Worm (Caenorhabditis elegans) whole organism, L3 larva: ENCODE results near the gene H20E11.2.
A peak's percentile ranks its signal among the peaks of the same experiment; 100 is the strongest.

ENCODE experiments used
- R02D3.7 ChIP-seq: fragments of 150-350 bp; optimal IDR thresholded peaks from 2 replicates; lab custom pipeline; 2014; ENCODE audit warnings: missing biosample characterization, missing genetic modification characterization
- ZK546.5 ChIP-seq: sonication (generic microtip); optimal IDR thresholded peaks from 2 replicates; lab custom pipeline; 2017; ENCODE audit warnings: missing biosample characterization, missing genetic modification characterization
- aly-2 ChIP-seq: fragments of 150-350 bp; optimal IDR thresholded peaks from 2 replicates; lab custom pipeline; 2014; ENCODE audit warnings: missing biosample characterization, missing genetic modification characterization
- ceh-28 ChIP-seq: fragments of 150-350 bp; optimal IDR thresholded peaks from 2 replicates; lab custom pipeline; 2014; ENCODE audit warnings: missing biosample characterization, missing genetic modification reagents, missing genetic modification characterization
- ceh-82 ChIP-seq: fragments of 150-350 bp; optimal IDR thresholded peaks from 2 replicates; lab custom pipeline; 2014; ENCODE audit warnings: missing biosample characterization, missing genetic modification characterization
- ceh-9 ChIP-seq: sonication (generic microtip); optimal IDR thresholded peaks from 2 replicates; lab custom pipeline; 2018; ENCODE audit warnings: missing biosample characterization, missing genetic modification characterization
- daf-12 ChIP-seq: fragments of 150-350 bp; optimal IDR thresholded peaks from 2 replicates; lab custom pipeline; 2014; ENCODE audit warnings: missing biosample characterization, missing genetic modification reagents, missing genetic modification characterization
- egl-27 ChIP-seq: sonication (generic microtip); optimal IDR thresholded peaks from 4 replicates; lab custom pipeline; 2017; ENCODE audit warnings: missing biosample characterization, missing genetic modification reagents, missing genetic modification characterization
- egl-5 ChIP-seq: fragments of 150-350 bp; optimal IDR thresholded peaks from 2 replicates; lab custom pipeline; 2017; ENCODE audit warnings: missing biosample characterization, missing genetic modification reagents, missing genetic modification characterization, inconsistent platforms
- elt-2 ChIP-seq: sonication (generic microtip); optimal IDR thresholded peaks from 2 replicates; lab custom pipeline; 2016; ENCODE audit warnings: missing genetic modification reagents, mild to moderate bottlenecking, missing genetic modification characterization, missing compliant biosample characterization
- elt-3 ChIP-seq, 3 experiments: fragments of 150-350 bp in 1 of 3; sonication (generic microtip) in 2 of 3; optimal IDR thresholded peaks; 2 replicates in 2 of 3; 4 replicates in 1 of 3; lab custom pipeline; 2014 to 2017; ENCODE audit warnings: missing biosample characterization in 3 of 3, missing genetic modification characterization in 3 of 3
- fkh-10 ChIP-seq: sonication (generic microtip); optimal IDR thresholded peaks from 2 replicates; lab custom pipeline; 2017; ENCODE audit warnings: missing biosample characterization, missing genetic modification reagents, missing genetic modification characterization
- fkh-2 ChIP-seq: fragments of 150-350 bp; optimal IDR thresholded peaks from 2 replicates; lab custom pipeline; 2014; ENCODE audit warnings: missing biosample characterization, missing genetic modification reagents, missing genetic modification characterization
- jun-1 ChIP-seq: fragments of 150-350 bp; optimal IDR thresholded peaks from 2 replicates; lab custom pipeline; 2014; ENCODE audit warnings: missing biosample characterization, missing genetic modification reagents, missing genetic modification characterization
- lin-39 ChIP-seq: fragments of 150-350 bp; optimal IDR thresholded peaks from 2 replicates; lab custom pipeline; 2018; ENCODE audit warnings: missing biosample characterization, missing genetic modification reagents, missing genetic modification characterization
- lsy-12 ChIP-seq: sonication (generic microtip); optimal IDR thresholded peaks from 2 replicates; lab custom pipeline; 2016; ENCODE audit warnings: mild to moderate bottlenecking, missing genetic modification characterization, missing compliant biosample characterization
- mdl-1 ChIP-seq: fragments of 150-350 bp; optimal IDR thresholded peaks from 2 replicates; lab custom pipeline; 2014; ENCODE audit warnings: missing biosample characterization, missing genetic modification characterization
- mml-1 ChIP-seq: fragments of 150-350 bp; sonication (generic microtip); optimal IDR thresholded peaks from 3 replicates; lab custom pipeline; 2014; ENCODE audit warnings: missing biosample characterization, missing genetic modification characterization
- nfya-1 ChIP-seq: sonication (generic microtip); optimal IDR thresholded peaks from 2 replicates; lab custom pipeline; 2017; ENCODE audit warnings: missing genetic modification characterization, mild to moderate bottlenecking, missing compliant biosample characterization, antibody characterized with exemption, moderate library complexity; ENCODE audit not compliant: insufficient read depth
- nhr-12 ChIP-seq: fragments of 150-350 bp; optimal IDR thresholded peaks from 2 replicates; lab custom pipeline; 2014; ENCODE audit warnings: missing biosample characterization, missing genetic modification characterization
- nhr-237 ChIP-seq: fragments of 150-350 bp; optimal IDR thresholded peaks from 2 replicates; lab custom pipeline; 2014; ENCODE audit warnings: missing biosample characterization, missing genetic modification characterization
- nhr-25 ChIP-seq: sonication (generic microtip); optimal IDR thresholded peaks from 2 replicates; lab custom pipeline; 2017; ENCODE audit warnings: missing biosample characterization, missing genetic modification characterization
- nhr-43 ChIP-seq: sonication (generic microtip); optimal IDR thresholded peaks from 2 replicates; lab custom pipeline; 2016; ENCODE audit warnings: mild to moderate bottlenecking, missing genetic modification characterization, missing compliant biosample characterization; ENCODE audit not compliant: poor library complexity, severe bottlenecking
- nhr-77 ChIP-seq: fragments of 150-350 bp; optimal IDR thresholded peaks from 2 replicates; lab custom pipeline; 2014; ENCODE audit warnings: missing biosample characterization, missing genetic modification characterization
- pqm-1 ChIP-seq: fragments of 150-350 bp; optimal IDR thresholded peaks from 2 replicates; lab custom pipeline; 2017; ENCODE audit warnings: missing biosample characterization, missing genetic modification characterization, inconsistent platforms
- sea-2 ChIP-seq: fragments of 150-350 bp; sonication (generic microtip); optimal IDR thresholded peaks from 4 replicates; lab custom pipeline; 2014; ENCODE audit warnings: missing biosample characterization, missing genetic modification reagents, missing genetic modification characterization
- skn-1 ChIP-seq: fragments of 150-350 bp; optimal IDR thresholded peaks from 2 replicates; lab custom pipeline; 2014; ENCODE audit warnings: missing biosample characterization, missing genetic modification characterization
- snpc-4 ChIP-seq: fragments of 150-350 bp; optimal IDR thresholded peaks from 2 replicates; lab custom pipeline; 2014; ENCODE audit warnings: missing biosample characterization, missing genetic modification characterization
- tbx-2 ChIP-seq: sonication (generic microtip); optimal IDR thresholded peaks from 2 replicates; lab custom pipeline; 2016; ENCODE audit warnings: mild to moderate bottlenecking, missing genetic modification characterization, missing compliant biosample characterization
- unc-39 ChIP-seq: sonication (generic microtip); optimal IDR thresholded peaks from 4 replicates; lab custom pipeline; 2017; ENCODE audit warnings: missing biosample characterization, missing genetic modification characterization
- unc-62 ChIP-seq: fragments of 150-350 bp; sonication (generic microtip); optimal IDR thresholded peaks from 4 replicates; lab custom pipeline; 2014; ENCODE audit warnings: missing biosample characterization, missing genetic modification reagents, missing genetic modification characterization
- ztf-11 ChIP-seq: fragments of 150-350 bp; optimal IDR thresholded peaks from 2 replicates; lab custom pipeline; 2014; ENCODE audit warnings: missing biosample characterization, missing genetic modification characterization
- ztf-4 ChIP-seq: fragments of 150-350 bp; optimal IDR thresholded peaks from 2 replicates; lab custom pipeline; 2014; ENCODE audit warnings: missing biosample characterization, missing genetic modification characterization

Gene H20E11.2

ce11 chrIV:6792380-6793309 lies 34.9 kb upstream of the H20E11.2 start:
- TF ChIP-seq nhr-77 (tag; lab: Kevin White, UChicago) (peak; percentile 8), fkh-2 (tag; lab: Kevin White, UChicago) (no peak), nhr-43 (peak; percentile 31), lsy-12 (tag; lab: Kevin White, UChicago) (no peak), ztf-11 (tag; lab: Kevin White, UChicago) (no peak), jun-1 (peak; percentile 16), elt-2 (peak; percentile 15), nhr-12 (no peak), snpc-4 (tag; lab: Kevin White, UChicago) (peak; percentile 33), pqm-1 (tag; lab: Kevin White, UChicago) (no peak), mdl-1 (no peak), elt-3 (tag; optimal IDR thresholded peaks at IDR 0.05; lab: Kevin White, UChicago) (no peak)

ce11 chrIV:6793310-6793966 lies 34.1 kb upstream of the H20E11.2 start:
- TF ChIP-seq sea-2 (GFP tag; lab: Kevin White, UChicago): no peak
- no peak for TF ChIP-seq tbx-2 (tag; lab: Kevin White, UChicago)
- TF ChIP-seq lsy-12 (tag; lab: Kevin White, UChicago): no peak
- no peak for TF ChIP-seq nfya-1 (tag; lab: Kevin White, UChicago)
- no peak for TF ChIP-seq skn-1 (tag; lab: Kevin White, UChicago)
- no peak for TF ChIP-seq ztf-11 (tag; lab: Kevin White, UChicago)
- TF ChIP-seq aly-2: no peak
- TF ChIP-seq pqm-1 (tag; lab: Kevin White, UChicago): no peak

ce11 chrIV:6795529-6795928 lies 32.0 kb upstream of the H20E11.2 start, which contains the start of the genes C17H12.3 and C17H12.12:
C17H12.3 (minus strand) TSS chrIV:6795629.
C17H12.12 (plus strand) TSS chrIV:6795924.
- TF ChIP-seq pqm-1 (tag; lab: Kevin White, UChicago): no peak
- no peak for TF ChIP-seq mdl-1
- TF ChIP-seq R02D3.7: no peak
- TF ChIP-seq nhr-25: no peak
- TF ChIP-seq ceh-82 (tag; lab: Kevin White, UChicago): no peak
- TF ChIP-seq lin-39 (tag; lab: Kevin White, UChicago): no peak
- TF ChIP-seq egl-27: no peak
- no peak for TF ChIP-seq aly-2
- no peak for TF ChIP-seq unc-62
- no peak for TF ChIP-seq sea-2 (GFP tag; lab: Kevin White, UChicago)
- TF ChIP-seq ztf-11 (tag; lab: Kevin White, UChicago): no peak
- no peak for TF ChIP-seq nhr-43
- no peak for TF ChIP-seq unc-39
- TF ChIP-seq elt-2: no peak
- no peak for TF ChIP-seq egl-5 (tag; lab: Kevin White, UChicago)
- TF ChIP-seq jun-1: no peak
- TF ChIP-seq fkh-10 (GFP tag; lab: Kevin White, UChicago): no peak
- no peak for TF ChIP-seq ceh-28 (tag; lab: Kevin White, UChicago)
- TF ChIP-seq elt-3 (tag; optimal IDR thresholded peaks at IDR 0.05; lab: Kevin White, UChicago): no peak

- TF ChIP-seq R02D3.7 (no peak), pqm-1 (tag; lab: Kevin White, UChicago) (peak; percentile 91), elt-2 (peak; percentile 79)
These were observed 25.4 kb upstream of the H20E11.2 start, which contains the start of the genes cest-4 and C17H12.11 for ce11 chrIV:6802132-6802531. cest-4 (minus strand) TSS chrIV:6802337. C17H12.11 (plus strand) TSS chrIV:6802387.

ce11 chrIV:6803294-6803693 lies 24.3 kb upstream of the H20E11.2 start:
- TF ChIP-seq fkh-10 (GFP tag; lab: Kevin White, UChicago) (no peak), aly-2 (no peak), mml-1 (tag; lab: Kevin White, UChicago) (no peak), ceh-82 (tag; lab: Kevin White, UChicago) (no peak), ceh-9 (tag; lab: Kevin White, UChicago) (no peak), sea-2 (GFP tag; lab: Kevin White, UChicago) (no peak), lsy-12 (tag; lab: Kevin White, UChicago) (no peak), daf-12 (tag; lab: Kevin White, UChicago) (no peak), ZK546.5 (tag; lab: Kevin White, UChicago) (no peak), unc-62 (no peak), unc-39 (no peak), nhr-43 (no peak), pqm-1 (tag; lab: Kevin White, UChicago) (no peak), elt-3 (tag; optimal IDR thresholded peaks at IDR 0.05; lab: Kevin White, UChicago) (no peak), ztf-4 (tag; lab: Kevin White, UChicago) (no peak), nhr-237 (tag; lab: Kevin White, UChicago) (no peak)
